Worm (Caenorhabditis elegans): Measurements from ENCODE around the gene kars-1.

DNA sequence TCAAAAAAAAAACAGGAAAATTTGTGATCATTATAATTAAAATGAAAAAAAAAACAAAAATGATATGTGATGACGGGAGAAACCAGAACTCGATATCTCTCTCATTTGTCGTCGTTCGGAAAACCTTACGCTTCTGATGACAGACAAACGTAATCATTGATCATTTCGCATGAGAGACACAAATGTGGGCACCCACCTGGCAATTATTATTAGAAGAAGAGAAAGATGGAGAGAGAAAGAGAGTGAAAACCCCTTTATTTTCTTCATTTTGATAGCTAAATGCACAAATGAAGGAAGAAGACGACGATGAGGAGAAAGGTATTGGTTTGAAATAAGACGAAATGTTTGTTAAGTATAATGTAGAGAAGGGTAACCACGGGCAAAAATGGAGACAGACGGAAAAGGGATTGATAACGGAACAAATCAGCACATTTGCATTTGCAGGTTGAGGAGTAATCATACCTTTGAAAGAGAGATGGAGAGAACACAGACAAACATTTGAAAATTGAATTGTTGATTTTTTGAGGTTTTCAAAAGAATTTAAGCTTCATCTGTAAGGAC is 41.0 kb downstream of the kars-1 start:
- no peak for TF ChIP-seq flt-1 (GFP tag; IDR thresholded peaks at IDR 0.05)
- no peak for TF ChIP-seq tab-1 (GFP tag; IDR thresholded peaks at IDR 0.05)
- no peak for TF ChIP-seq med-1 (GFP tag; optimal IDR thresholded peaks at IDR 0.05; ENCODE audit: insufficient read depth)
- TF ChIP-seq T22C8.4 (GFP tag; IDR thresholded peaks at IDR 0.05): no peak
- TF ChIP-seq ztf-23 (GFP tag; IDR thresholded peaks at IDR 0.05): no peak
